Worm (Caenorhabditis elegans) whole organism, young adult: Measurements from ENCODE around the gene rpt-1.

Experiments
- B0019.2 ChIP-seq: fragments of 200-800 bp; sonication (Bioruptor generic); conservative IDR thresholded peaks from 2 replicates; pipeline ENCODE4 v1.3.6; 2022; ENCODE audit warnings: missing genetic modification reagents, missing genetic modification characterization, missing compliant biosample characterization
- B0035.1 ChIP-seq: sonication (generic microtip); optimal IDR thresholded peaks from 2 replicates; lab custom pipeline; 2016; ENCODE audit warnings: missing genetic modification characterization, mild to moderate bottlenecking, missing compliant biosample characterization, missing genotype, missing genetic modification reagents
- F23B12.7 ChIP-seq: sonication (generic microtip); optimal IDR thresholded peaks from 2 replicates; lab custom pipeline; 2017; ENCODE audit warnings: missing genetic modification characterization, mild to moderate bottlenecking, missing compliant biosample characterization, antibody characterized with exemption, moderate library complexity; ENCODE audit not compliant: insufficient read depth
- F49E8.2 ChIP-seq: sonication (generic microtip); optimal IDR thresholded peaks from 3 replicates; lab custom pipeline; 2017; ENCODE audit warnings: missing genetic modification characterization, mild to moderate bottlenecking, missing compliant biosample characterization, antibody characterized with exemption, moderate library complexity; ENCODE audit not compliant: insufficient read depth
- K12H6.12 ChIP-seq: fragments of 200-800 bp; sonication (Bioruptor generic); optimal IDR thresholded peaks from 2 replicates; lab custom pipeline; 2018; ENCODE audit warnings: mild to moderate bottlenecking, missing genetic modification characterization, missing compliant biosample characterization
- Y53F4B.3 ChIP-seq: fragments of 200-800 bp; sonication (Bioruptor generic); IDR thresholded peaks from 2 replicates; pipeline ENCODE4 v1.3.6; 2022; ENCODE audit warnings: missing genetic modification reagents, missing genetic modification characterization, missing compliant biosample characterization
- akir-1 ChIP-seq: fragments of 200-800 bp; sonication (Bioruptor generic); optimal IDR thresholded peaks from 2 replicates; lab custom pipeline; 2018; ENCODE audit warnings: mild to moderate bottlenecking, missing genetic modification characterization, moderate library complexity, missing compliant biosample characterization
- attf-3 ChIP-seq: fragments of 200-800 bp; sonication (Bioruptor generic); conservative IDR thresholded peaks from 2 replicates; pipeline ENCODE4 v1.3.6; 2022; ENCODE audit warnings: missing genetic modification reagents, missing genetic modification characterization, missing compliant biosample characterization
- attf-5 ChIP-seq: fragments of 200-800 bp; sonication (Bioruptor generic); optimal IDR thresholded peaks from 2 replicates; lab custom pipeline; 2018; ENCODE audit warnings: mild to moderate bottlenecking, missing genetic modification characterization, missing compliant biosample characterization
- attf-6 ChIP-seq: fragments of 200-800 bp; sonication (Bioruptor generic); IDR thresholded peaks from 2 replicates; pipeline ENCODE4 v1.3.6; 2022; ENCODE audit warnings: missing genetic modification reagents, missing genetic modification characterization, missing compliant biosample characterization
- ccch-3 ChIP-seq: fragments of 200-800 bp; sonication (Bioruptor generic); optimal IDR thresholded peaks from 2 replicates; lab custom pipeline; 2018; ENCODE audit warnings: mild to moderate bottlenecking, missing genetic modification characterization, missing compliant biosample characterization
- cebp-2 ChIP-seq: fragments of 200-800 bp; sonication (Bioruptor generic); IDR thresholded peaks from 2 replicates; pipeline ENCODE4 v1.3.6; 2022; ENCODE audit warnings: missing genetic modification characterization, missing compliant biosample characterization
- ceh-100 ChIP-seq: fragments of 200-800 bp; sonication (Bioruptor generic); IDR thresholded peaks from 2 replicates; pipeline ENCODE4 v1.3.6; 2022; ENCODE audit warnings: missing genetic modification reagents, missing genetic modification characterization, missing compliant biosample characterization
- ceh-27 ChIP-seq: fragments of 200-800 bp; sonication (Bioruptor generic); optimal IDR thresholded peaks from 2 replicates; lab custom pipeline; 2018; ENCODE audit warnings: mild to moderate bottlenecking, missing genetic modification characterization, moderate library complexity, missing compliant biosample characterization
- ceh-58 ChIP-seq: fragments of 200-800 bp; sonication (Bioruptor generic); IDR thresholded peaks from 2 replicates; pipeline ENCODE4 v1.3.6; 2022; ENCODE audit warnings: missing genetic modification characterization, missing compliant biosample characterization
- dox-1 ChIP-seq: fragments of 200-800 bp; sonication (Bioruptor generic); IDR thresholded peaks from 2 replicates; pipeline ENCODE4 v1.3.6; 2022; ENCODE audit warnings: missing genetic modification reagents, missing genetic modification characterization, missing compliant biosample characterization
- egl-18 ChIP-seq: fragments of 200-800 bp; sonication (Bioruptor generic); IDR thresholded peaks from 2 replicates; pipeline ENCODE4 v1.3.6; 2022; ENCODE audit warnings: missing genetic modification reagents, missing genetic modification characterization, missing compliant biosample characterization
- egrh-3 ChIP-seq: fragments of 200-800 bp; sonication (Bioruptor generic); IDR thresholded peaks from 2 replicates; pipeline ENCODE4 v1.3.6; 2022; ENCODE audit warnings: missing genetic modification reagents, missing genetic modification characterization, missing compliant biosample characterization
- ets-4 ChIP-seq: fragments of 200-800 bp; sonication (Bioruptor generic); optimal IDR thresholded peaks from 2 replicates; lab custom pipeline; 2018; ENCODE audit warnings: mild to moderate bottlenecking, missing genetic modification characterization, missing compliant biosample characterization
- hrde-1 ChIP-seq: sonication (generic microtip); optimal IDR thresholded peaks from 2 replicates; lab custom pipeline; 2016; ENCODE audit warnings: missing genetic modification characterization, mild to moderate bottlenecking, missing compliant biosample characterization, moderate library complexity, missing genotype, missing genetic modification reagents, borderline replicate concordance
- lir-1 ChIP-seq: fragments of 200-800 bp; sonication (Bioruptor generic); conservative IDR thresholded peaks from 2 replicates; pipeline ENCODE4 v1.3.6; 2022; ENCODE audit warnings: missing genetic modification reagents, missing genetic modification characterization, missing compliant biosample characterization
- madf-10 ChIP-seq: sonication (generic microtip); optimal IDR thresholded peaks from 2 replicates; lab custom pipeline; 2016; ENCODE audit warnings: mild to moderate bottlenecking, missing genetic modification characterization, missing compliant biosample characterization
- mel-28 ChIP-seq: sonication (generic microtip); optimal IDR thresholded peaks from 2 replicates; lab custom pipeline; 2016; ENCODE audit warnings: borderline replicate concordance, mild to moderate bottlenecking, missing genetic modification characterization, missing compliant biosample characterization
- nhr-80 ChIP-seq: sonication (generic microtip); optimal IDR thresholded peaks from 2 replicates; lab custom pipeline; 2016; ENCODE audit warnings: missing genetic modification characterization, missing compliant biosample characterization
- pbrm-1 ChIP-seq: fragments of 200-800 bp; sonication (Bioruptor generic); IDR thresholded peaks from 2 replicates; pipeline ENCODE4 v1.3.6; 2022; ENCODE audit warnings: missing genetic modification reagents, missing genetic modification characterization, missing compliant biosample characterization
- sea-2 ChIP-seq: fragments of 200-800 bp; sonication (Bioruptor generic); IDR thresholded peaks from 2 replicates; pipeline ENCODE4 v1.3.6; 2022; ENCODE audit warnings: missing genetic modification characterization, missing compliant biosample characterization
- snpc-4 ChIP-seq, 5 experiments: fragments of 150-350 bp in 1 of 5; sonication (generic microtip) in 4 of 5; optimal IDR thresholded peaks; 2 replicates each; lab custom pipeline; 2014 to 2018; ENCODE audit warnings: missing genetic modification characterization in 5 of 5, missing biosample characterization in 3 of 5, antibody characterized with exemption in 2 of 5, mild to moderate bottlenecking in 2 of 5, missing compliant biosample characterization in 2 of 5, missing genotype in 2 of 5, moderate library complexity in 2 of 5, missing genetic modification reagents in 1 of 5
- somi-1 ChIP-seq: fragments of 200-800 bp; sonication (Bioruptor generic); optimal IDR thresholded peaks from 2 replicates; lab custom pipeline; 2018; ENCODE audit warnings: mild to moderate bottlenecking, missing genetic modification characterization, missing compliant biosample characterization
- tbx-9 ChIP-seq: sonication (generic microtip); optimal IDR thresholded peaks from 2 replicates; lab custom pipeline; 2016; ENCODE audit warnings: borderline replicate concordance, missing genetic modification characterization, inconsistent platforms, missing compliant biosample characterization
- unc-62 ChIP-seq: fragments of 150-350 bp; optimal IDR thresholded peaks from 2 replicates; lab custom pipeline; 2014; ENCODE audit warnings: missing biosample characterization, missing genetic modification reagents, missing genetic modification characterization
- zfh-2 ChIP-seq: fragments of 200-800 bp; sonication (Bioruptor generic); conservative IDR thresholded peaks from 2 replicates; pipeline ENCODE4 v1.3.6; 2022; ENCODE audit warnings: missing genetic modification reagents, missing genetic modification characterization, missing compliant biosample characterization
- ztf-18 ChIP-seq: sonication (generic microtip); optimal IDR thresholded peaks from 2 replicates; lab custom pipeline; 2016; ENCODE audit warnings: missing genotype, mild to moderate bottlenecking, missing genetic modification characterization, missing compliant biosample characterization
- ztf-22 ChIP-seq: fragments of 200-800 bp; sonication (Bioruptor generic); optimal IDR thresholded peaks from 2 replicates; lab custom pipeline; 2018; ENCODE audit warnings: mild to moderate bottlenecking, missing genetic modification characterization, moderate library complexity, missing compliant biosample characterization
- ztf-25 ChIP-seq: fragments of 200-800 bp; sonication (Bioruptor generic); IDR thresholded peaks from 2 replicates; pipeline ENCODE4 v1.3.6; 2022; ENCODE audit warnings: missing genetic modification reagents, missing genetic modification characterization, missing compliant biosample characterization
- ztf-26 ChIP-seq: sonication (generic microtip); optimal IDR thresholded peaks from 2 replicates; lab custom pipeline; 2017; ENCODE audit warnings: missing genetic modification characterization, missing compliant biosample characterization

The rpt-1 gene

ce11 chrV:11940329-11940728, 41.9 kb downstream of the rpt-1 start:
- no peak for TF ChIP-seq ceh-58 (GFP tag; lab: Robert Waterston, UW)
- TF ChIP-seq mel-28 (tag; lab: Kevin White, UChicago) = no peak
- no peak for TF ChIP-seq egrh-3 (GFP tag; lab: Robert Waterston, UW)

DNA sequence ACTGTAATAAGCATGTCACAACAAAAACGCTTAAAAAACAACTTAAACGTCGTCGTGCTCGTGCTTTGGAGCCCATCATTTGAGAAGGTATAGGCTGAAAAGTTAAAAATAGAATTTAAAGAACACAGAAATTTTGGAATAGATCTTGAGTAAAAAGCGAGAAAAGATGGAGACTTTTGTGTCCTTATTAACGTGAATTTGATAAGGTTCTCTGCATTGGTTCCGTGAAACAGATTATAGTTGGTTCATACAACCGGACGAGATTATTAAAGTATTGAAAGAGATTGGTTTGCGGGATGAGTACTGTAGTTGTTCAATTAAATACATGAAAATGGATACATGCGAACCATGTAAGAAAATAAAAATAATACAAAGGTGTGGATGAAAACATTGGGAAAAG, 44.5 kb downstream of the rpt-1 start, which contains the start of gene gpla-1:
gpla-1 (minus strand) TSS at position 101 of the 400 bp plus-strand sequence.
- TF ChIP-seq dox-1 (GFP tag; lab: Robert Waterston, UW) (no peak), somi-1 (GFP tag; lab: Kevin White, UChicago) (no peak), F23B12.7 (no peak), tbx-9 (tag; lab: Kevin White, UChicago) (no peak), sea-2 (GFP tag; lab: Robert Waterston, UW) (no peak), ets-4 (no peak), B0019.2 (no peak), unc-62 (GFP tag; lab: Kevin White, UChicago) (no peak), pbrm-1 (GFP tag; lab: Robert Waterston, UW) (no peak), zfh-2 (GFP tag; lab: Robert Waterston, UW) (no peak), ceh-58 (GFP tag; lab: Robert Waterston, UW) (no peak)
- TF ChIP-seq, all 124 proteins: peak for 0

DNA sequence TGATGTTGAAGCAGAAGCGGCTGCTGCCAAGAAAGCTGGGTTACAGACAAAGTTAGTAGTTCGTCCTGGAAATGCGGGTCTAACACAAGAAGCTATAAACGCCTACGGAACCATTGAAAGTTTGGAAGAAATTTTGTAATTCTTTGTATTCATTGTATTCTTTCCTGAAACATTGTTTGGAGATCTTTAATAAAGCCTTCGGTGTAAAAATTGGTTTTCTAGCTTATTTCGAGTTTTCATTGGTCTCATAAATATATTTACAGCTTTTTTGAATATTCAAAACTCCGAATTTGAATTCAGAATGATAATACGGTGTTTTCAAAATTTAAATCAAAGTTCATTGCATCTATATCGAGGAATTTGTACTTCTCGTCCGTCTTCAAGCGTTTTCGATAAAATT, 47.3 kb downstream of the rpt-1 start, which contains the start of gene F58H1.8:
F58H1.8 (plus strand) TSS at position 301 of the 400 bp plus-strand sequence.
- TF ChIP-seq ztf-22 (GFP tag; lab: Kevin White, UChicago) (no peak), ztf-26 (tag; lab: Kevin White, UChicago) (no peak)

ce11 chrV:11933196-11934028, 48.8 kb downstream of the rpt-1 start, which contains the start of the genes aman-2 and F58H1.3:
Gene aman-2 (minus strand): TSS chrV:11933246.
Gene F58H1.3 (plus strand): TSS chrV:11933978.
- TF ChIP-seq K12H6.12 (tag; lab: Kevin White, UChicago) (peak; percentile 44), Y53F4B.3 (GFP tag; lab: Robert Waterston, UW) (no peak), zfh-2 (GFP tag; lab: Robert Waterston, UW) (no peak), attf-5 (peak; percentile 46), B0035.1 (tag; lab: Kevin White, UChicago) (no peak), F49E8.2 (tag; lab: Kevin White, UChicago) (peak; percentile 18), hrde-1 (tag; lab: Kevin White, UChicago) (no peak), nhr-80 (tag; lab: Kevin White, UChicago) (peak; percentile 1), akir-1 (GFP tag; lab: Kevin White, UChicago) (peak; percentile 29), attf-3 (GFP tag; lab: Robert Waterston, UW) (peak; percentile 30; the same call in 1 of the 2 replicates), ceh-100 (GFP tag; lab: Robert Waterston, UW) (peak; percentile 91), ztf-25 (0 out of 2 replicates have a peak, but pooled peaks have one; percentile 40), ccch-3 (GFP tag; lab: Kevin White, UChicago) (peak; percentile 9), madf-10 (tag; lab: Kevin White, UChicago) (peak; percentile 1), snpc-4 (GFP tag; optimal IDR thresholded peaks at IDR 0.05; lab: Kevin White, UChicago) (no peak), snpc-4 (tag; optimal IDR thresholded peaks at IDR 0.05; lab: Kevin White, UChicago) (peak in 1 of 4 experiments; percentile 50), egl-18 (GFP tag; lab: Robert Waterston, UW) (no peak), cebp-2 (GFP tag; lab: Robert Waterston, UW) (no peak), lir-1 (GFP tag; lab: Robert Waterston, UW) (no peak), ceh-27 (GFP tag; lab: Kevin White, UChicago) (peak; percentile 50), ztf-18 (tag; lab: Kevin White, UChicago) (peak; percentile 13), attf-6 (no peak)
